Worm (Caenorhabditis elegans) whole organism, late embryonic: ENCODE results near the gene fbxb-31.

Experiments used
- F13H6.1 ChIP-seq: sonication (generic microtip); optimal IDR thresholded peaks from 2 replicates; lab custom pipeline; 2016; ENCODE audit warnings: missing genetic modification characterization, missing compliant biosample characterization
- K02D7.2 ChIP-seq: sonication (generic microtip); optimal IDR thresholded peaks from 2 replicates; lab custom pipeline; 2017; ENCODE audit warnings: mild to moderate bottlenecking, missing genetic modification characterization, missing compliant biosample characterization
- ama-1 ChIP-seq: fragments of 150-350 bp; optimal IDR thresholded peaks from 2 replicates; lab custom pipeline; 2014
- ceh-18 ChIP-seq: sonication (generic microtip); optimal IDR thresholded peaks from 2 replicates; lab custom pipeline; 2016; ENCODE audit warnings: missing genetic modification characterization, missing compliant biosample characterization
- dve-1 ChIP-seq: sonication (generic microtip); optimal IDR thresholded peaks from 2 replicates; lab custom pipeline; 2017; ENCODE audit warnings: antibody characterized with exemption, mild to moderate bottlenecking, missing genetic modification characterization, missing compliant biosample characterization
- ets-4 ChIP-seq: sonication (generic microtip); optimal IDR thresholded peaks from 2 replicates; lab custom pipeline; 2016; ENCODE audit warnings: missing genetic modification characterization, missing compliant biosample characterization
- fkh-10 ChIP-seq: fragments of 150-350 bp; optimal IDR thresholded peaks from 2 replicates; lab custom pipeline; 2014; ENCODE audit warnings: missing biosample characterization, missing genetic modification reagents, missing genetic modification characterization
- hlh-13 ChIP-seq: fragments of 200-800 bp; sonication (Bioruptor generic); optimal IDR thresholded peaks from 2 replicates; lab custom pipeline; 2018; ENCODE audit warnings: mild to moderate bottlenecking, missing genetic modification characterization, missing compliant biosample characterization
- lin-11 ChIP-seq: fragments of 200-800 bp; sonication (Bioruptor generic); optimal IDR thresholded peaks from 2 replicates; lab custom pipeline; 2018; ENCODE audit warnings: mild to moderate bottlenecking, missing genetic modification characterization, missing compliant biosample characterization
- nhr-11 ChIP-seq: fragments of 150-350 bp; optimal IDR thresholded peaks from 2 replicates; lab custom pipeline; 2014; ENCODE audit warnings: missing biosample characterization, missing genetic modification characterization
- pag-3 ChIP-seq: sonication (generic microtip); optimal IDR thresholded peaks from 2 replicates; lab custom pipeline; 2016; ENCODE audit warnings: missing compliant biosample characterization, missing genetic modification characterization, borderline replicate concordance
- pha-2 ChIP-seq: sonication (generic microtip); optimal IDR thresholded peaks from 2 replicates; lab custom pipeline; 2017; ENCODE audit warnings: mild to moderate bottlenecking, missing genetic modification characterization, missing compliant biosample characterization
- pha-4 ChIP-seq: fragments of 150-350 bp; optimal IDR thresholded peaks from 2 replicates; lab custom pipeline; 2018; ENCODE audit warnings: missing biosample characterization, missing genetic modification reagents, missing genetic modification characterization
- ttx-3 ChIP-seq: sonication (generic microtip); optimal IDR thresholded peaks from 2 replicates; lab custom pipeline; 2016; ENCODE audit warnings: missing genetic modification reagents, missing genetic modification characterization, missing compliant biosample characterization

DNA sequence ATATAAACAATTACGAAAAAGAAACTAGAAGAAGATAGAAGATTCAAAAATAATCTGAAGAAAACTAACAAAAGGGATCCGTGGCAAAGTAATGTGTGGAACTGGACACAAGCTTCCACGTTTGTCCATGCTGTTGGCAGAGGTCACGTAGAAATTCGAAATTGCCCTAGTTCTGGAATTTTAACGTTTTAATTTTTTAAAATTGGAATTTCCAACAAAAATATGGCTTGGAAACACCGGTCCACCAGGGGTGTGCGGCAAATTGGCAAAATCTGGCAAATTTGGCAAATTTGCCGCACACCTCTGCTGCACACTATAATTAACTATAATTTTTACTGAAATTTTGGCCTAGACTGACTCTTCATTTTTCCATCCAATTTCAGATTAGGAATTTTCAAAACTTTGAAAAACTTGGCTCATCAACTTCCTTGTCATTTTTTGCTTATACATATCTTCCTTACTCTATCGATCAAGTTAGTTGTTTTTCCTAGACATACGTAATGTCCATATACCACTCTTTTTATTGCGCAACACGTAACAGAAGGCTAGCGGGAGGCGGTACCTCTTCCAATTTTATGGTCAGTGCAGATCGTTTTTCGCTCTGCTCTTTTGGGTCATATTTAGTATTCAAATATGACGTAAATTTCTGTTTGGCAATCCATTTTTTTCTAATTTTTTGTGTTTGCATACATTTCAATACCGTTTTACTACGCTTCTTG is 42.4 kb upstream of the fbxb-31 start, which contains the start of gene F19B10.10:
- TF ChIP-seq ceh-18 (tag; lab: Kevin White, UChicago) = no peak
- TF ChIP-seq lin-11 = no peak
- no peak for TF ChIP-seq nhr-11 (tag; lab: Kevin White, UChicago)
- no peak for TF ChIP-seq pha-4 (tag; lab: Kevin White, UChicago)
- no peak for TF ChIP-seq ama-1
- TF ChIP-seq dve-1 = no peak
- no peak for TF ChIP-seq F13H6.1 (tag; lab: Kevin White, UChicago)
- no peak for TF ChIP-seq fkh-10
- no peak for TF ChIP-seq pha-2 (tag; lab: Kevin White, UChicago)
- no peak for TF ChIP-seq hlh-13 (GFP tag; lab: Kevin White, UChicago)
- TF ChIP-seq K02D7.2 (tag; lab: Kevin White, UChicago) = no peak
- no peak for TF ChIP-seq ttx-3 (tag; lab: Kevin White, UChicago)
- no peak for TF ChIP-seq ets-4
- no peak for TF ChIP-seq pag-3 (tag; lab: Kevin White, UChicago)
